Worm (Caenorhabditis elegans): ENCODE measurements around the gene math-1.

math-1 gene

DNA sequence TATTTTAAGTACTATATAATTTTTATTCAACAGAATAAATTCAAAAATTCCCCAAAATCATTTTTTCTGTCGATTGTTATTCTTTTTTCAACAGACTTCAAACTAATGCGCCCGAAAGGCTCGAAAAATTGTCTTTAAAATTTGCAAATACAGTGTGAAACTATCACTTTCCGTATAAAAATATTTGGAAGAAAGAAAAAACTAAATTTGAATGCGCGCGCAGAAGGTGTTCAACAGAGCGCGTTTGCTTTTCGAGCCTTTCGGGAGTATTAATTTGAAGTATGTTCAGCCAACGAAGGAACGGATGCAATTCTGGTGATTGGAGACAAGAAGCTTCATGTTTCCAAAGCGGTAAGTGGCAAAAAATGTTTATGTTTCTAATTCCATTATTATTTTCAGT lies 14.2 kb downstream of the math-1 start, which contains the start of gene btb-4:
btb-4 (plus strand) TSS at position 35 of the 400 bp plus-strand sequence.
- TF ChIP-seq gmeb-1 (tag; optimal IDR thresholded peaks at IDR 0.05) (peak; percentile 78), unc-55 (GFP tag; optimal IDR thresholded peaks at IDR 0.05) (peak; percentile 4)

ce11 chrII:2031852-2032251 lies 14.6 kb downstream of the math-1 start, which contains the start of gene bath-5:
TSS of gene bath-5 (minus strand) at chrII:2031952.
- TF ChIP-seq alr-1 (tag; optimal IDR thresholded peaks at IDR 0.05) = no peak
- TF ChIP-seq lin-11 (tag; optimal IDR thresholded peaks at IDR 0.05) = no peak
- no peak for TF ChIP-seq crh-2 (tag; optimal IDR thresholded peaks at IDR 0.05)
- TF ChIP-seq egl-27 (tag; optimal IDR thresholded peaks at IDR 0.05) = no peak
- TF ChIP-seq peb-1 (tag; optimal IDR thresholded peaks at IDR 0.05) = no peak
- no peak for TF ChIP-seq sem-4 (tag; optimal IDR thresholded peaks at IDR 0.05)
- no peak for TF ChIP-seq nhr-237 (tag; optimal IDR thresholded peaks at IDR 0.05)
- TF ChIP-seq Y55F3AM.14 (GFP tag; optimal IDR thresholded peaks at IDR 0.05) = no peak
- no peak for TF ChIP-seq F13H6.1 (tag; optimal IDR thresholded peaks at IDR 0.05)
- TF ChIP-seq nhr-10 (tag; optimal IDR thresholded peaks at IDR 0.05) = no peak
- TF ChIP-seq mab-5 (tag; optimal IDR thresholded peaks at IDR 0.05) = no peak
- TF ChIP-seq ZK546.5 (tag; optimal IDR thresholded peaks at IDR 0.05) = no peak
- no peak for TF ChIP-seq nhr-129 (tag; optimal IDR thresholded peaks at IDR 0.05)

DNA sequence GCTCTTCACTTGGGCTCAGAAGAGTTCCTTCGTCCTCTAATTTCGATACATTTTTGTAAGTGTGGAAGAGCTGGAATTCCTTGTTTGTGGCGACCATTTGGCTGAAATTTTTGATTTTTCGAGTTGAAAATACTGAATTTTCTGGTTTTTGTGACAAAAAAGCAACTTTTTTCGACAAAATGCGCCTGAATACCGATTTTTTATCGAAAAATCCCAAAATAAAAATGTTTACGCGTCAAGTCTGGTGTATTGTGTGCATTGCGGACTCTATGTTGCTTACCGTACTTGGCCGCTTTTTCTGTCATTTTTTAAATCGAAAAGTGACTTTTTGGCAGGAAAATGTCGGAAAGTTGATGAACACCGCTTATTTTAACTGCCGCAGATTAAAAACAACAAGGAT lies 16.1 kb downstream of the math-1 start, which contains the start of gene bath-3:
bath-3 (minus strand) TSS at position 101 of the 400 bp plus-strand sequence.
- TF ChIP-seq unc-62 (GFP tag; optimal IDR thresholded peaks at IDR 0.05) (no peak), egl-27 (tag; optimal IDR thresholded peaks at IDR 0.05) (no peak), Y55F3AM.14 (GFP tag; optimal IDR thresholded peaks at IDR 0.05) (no peak), elt-3 (tag; optimal IDR thresholded peaks at IDR 0.05) (no peak), peb-1 (tag; optimal IDR thresholded peaks at IDR 0.05) (no peak), lsy-2 (tag; optimal IDR thresholded peaks at IDR 0.05) (no peak), nhr-10 (tag; optimal IDR thresholded peaks at IDR 0.05) (no peak), elt-1 (tag; optimal IDR thresholded peaks at IDR 0.05) (no peak), unc-55 (GFP tag; optimal IDR thresholded peaks at IDR 0.05) (no peak), nhr-23 (tag; optimal IDR thresholded peaks at IDR 0.05) (no peak), ztf-1 (GFP tag; conservative IDR thresholded peaks at IDR 0.05) (no peak), crh-2 (tag; optimal IDR thresholded peaks at IDR 0.05) (no peak), gmeb-1 (tag; optimal IDR thresholded peaks at IDR 0.05) (no peak)

DNA sequence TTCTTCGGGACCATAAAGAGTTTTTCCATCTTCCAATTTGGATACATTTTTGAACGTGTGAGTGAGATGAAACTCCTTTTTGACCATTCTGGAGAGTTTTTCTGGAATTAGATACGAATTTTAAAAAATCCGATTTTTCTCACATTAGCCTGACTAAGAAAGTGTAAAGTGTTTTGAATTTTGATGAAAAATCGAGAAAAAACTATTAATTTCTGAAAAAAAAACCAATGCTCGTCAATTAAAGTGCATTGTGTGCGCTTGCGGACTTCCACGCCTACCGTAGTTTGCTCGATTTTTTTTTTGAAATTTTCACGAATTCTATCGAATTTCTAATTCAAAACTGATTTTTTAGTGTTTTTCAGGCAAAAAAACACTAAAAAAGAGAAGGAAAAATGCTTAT lies 17.7 kb downstream of the math-1 start, which contains the start of gene bath-1:
bath-1 (minus strand) TSS at position 101 of the 400 bp plus-strand sequence.
- TF ChIP-seq sem-4 (tag; optimal IDR thresholded peaks at IDR 0.05) (no peak), fos-1 (tag; optimal IDR thresholded peaks at IDR 0.05) (no peak), C34F6.9 (tag; optimal IDR thresholded peaks at IDR 0.05) (no peak), nhr-21 (tag; optimal IDR thresholded peaks at IDR 0.05) (no peak), R02D3.7 (tag; optimal IDR thresholded peaks at IDR 0.05) (no peak), sma-3 (GFP tag; optimal IDR thresholded peaks at IDR 0.05) (no peak), unc-39 (tag; optimal IDR thresholded peaks at IDR 0.05) (no peak), lin-11 (tag; optimal IDR thresholded peaks at IDR 0.05) (no peak), blmp-1 (tag; optimal IDR thresholded peaks at IDR 0.05; ENCODE audit: insufficient read depth) (no peak), lin-39 (tag; optimal IDR thresholded peaks at IDR 0.05) (no peak), Y55F3AM.14 (GFP tag; optimal IDR thresholded peaks at IDR 0.05) (no peak), nhr-10 (tag; optimal IDR thresholded peaks at IDR 0.05) (no peak), nhr-129 (tag; optimal IDR thresholded peaks at IDR 0.05) (no peak), nhr-6 (tag; optimal IDR thresholded peaks at IDR 0.05) (no peak), elt-3 (tag; optimal IDR thresholded peaks at IDR 0.05) (no peak), nhr-11 (tag; optimal IDR thresholded peaks at IDR 0.05) (no peak), dmd-4 (tag; optimal IDR thresholded peaks at IDR 0.05) (no peak)

ce11 chrII:2026525-2026924 lies 19.9 kb downstream of the math-1 start, which contains the start of gene bath-21:
TSS of gene bath-21 (minus strand) at chrII:2026625.
- TF ChIP-seq unc-62 (GFP tag; optimal IDR thresholded peaks at IDR 0.05) (no peak), egl-27 (tag; optimal IDR thresholded peaks at IDR 0.05) (no peak), unc-55 (GFP tag; optimal IDR thresholded peaks at IDR 0.05) (no peak), lin-13 (GFP tag; optimal IDR thresholded peaks at IDR 0.05) (no peak), nhr-77 (tag; optimal IDR thresholded peaks at IDR 0.05) (no peak), R02D3.7 (tag; optimal IDR thresholded peaks at IDR 0.05) (no peak), aly-2 (tag; optimal IDR thresholded peaks at IDR 0.05) (no peak), alr-1 (tag; optimal IDR thresholded peaks at IDR 0.05) (no peak), nhr-237 (tag; optimal IDR thresholded peaks at IDR 0.05) (no peak), ztf-4 (tag; optimal IDR thresholded peaks at IDR 0.05) (no peak), crh-2 (tag; optimal IDR thresholded peaks at IDR 0.05) (no peak), fos-1 (tag; optimal IDR thresholded peaks at IDR 0.05) (no peak)
